Worm (Caenorhabditis elegans): ENCODE data around the gene E01G4.3.

Gene E01G4.3

ce11 chrII:13479424-13479823, 10.0 kb upstream of the E01G4.3 start:
- peak in 1 of 2 experiments; percentile 68 for TF ChIP-seq unc-62 (GFP tag; optimal IDR thresholded peaks at IDR 0.05 in 1 of 2)
- no peak for TF ChIP-seq unc-62 (tag; optimal IDR thresholded peaks at IDR 0.05)
- TF ChIP-seq ceh-20 (GFP tag; IDR thresholded peaks at IDR 0.05): no peak

- no peak for TF ChIP-seq Y48G9A.11 (GFP tag; IDR thresholded peaks at IDR 0.05)
- no peak for TF ChIP-seq ceh-20 (GFP tag; IDR thresholded peaks at IDR 0.05)
- no peak for TF ChIP-seq attf-4 (tag; optimal IDR thresholded peaks at IDR 0.05)
- TF ChIP-seq unc-130 (GFP tag; optimal IDR thresholded peaks at IDR 0.05): no peak
- no peak for TF ChIP-seq daf-16 (GFP tag; optimal IDR thresholded peaks at IDR 0.05)
- peak; percentile 1 for TF ChIP-seq daf-16 (tag; optimal IDR thresholded peaks at IDR 0.05)
- peak; percentile 61; the same call in 1 of the 2 replicates for TF ChIP-seq lin-29 (GFP tag; IDR thresholded peaks at IDR 0.05)
- TF ChIP-seq lin-15B (tag; optimal IDR thresholded peaks at IDR 0.05): no peak
- TF ChIP-seq hmg-1.1 (GFP tag; IDR thresholded peaks at IDR 0.05): peak; percentile 48; the same call in 1 of the 2 replicates
- TF ChIP-seq ceh-32 (tag; optimal IDR thresholded peaks at IDR 0.05; ENCODE audit: poor library complexity): no peak
- no peak for TF ChIP-seq nhr-25 (tag; optimal IDR thresholded peaks at IDR 0.05; ENCODE audit: borderline replicate concordance, insufficient read depth)
- no peak for TF ChIP-seq nhr-102 (tag; optimal IDR thresholded peaks at IDR 0.05)
- TF ChIP-seq saeg-2 (GFP tag; IDR thresholded peaks at IDR 0.05): no peak
- no peak for TF ChIP-seq sdz-12 (GFP tag; optimal IDR thresholded peaks at IDR 0.05)
- no peak for TF ChIP-seq ceh-82 (tag; optimal IDR thresholded peaks at IDR 0.05)
- peak; percentile 7 for TF ChIP-seq rbr-2 (tag; optimal IDR thresholded peaks at IDR 0.05)
- TF ChIP-seq daf-19 (GFP tag; conservative IDR thresholded peaks at IDR 0.05): no peak
- TF ChIP-seq ctbp-1 (GFP tag; IDR thresholded peaks at IDR 0.05): no peak
- no peak for TF ChIP-seq nhr-76 (tag; optimal IDR thresholded peaks at IDR 0.05)
- TF ChIP-seq arid-1 (GFP tag; conservative IDR thresholded peaks at IDR 0.05): no peak
- TF ChIP-seq gei-8 (GFP tag; optimal IDR thresholded peaks at IDR 0.05): no peak
- TF ChIP-seq F44E2.7 (GFP tag; IDR thresholded peaks at IDR 0.05): no peak
- TF ChIP-seq duxl-1 (tag; optimal IDR thresholded peaks at IDR 0.05; ENCODE audit: poor library complexity): no peak
- TF ChIP-seq lir-3 (tag; optimal IDR thresholded peaks at IDR 0.05): no peak
- TF ChIP-seq F37D6.2 (tag; optimal IDR thresholded peaks at IDR 0.05): no peak
- no peak for TF ChIP-seq set-16 (GFP tag; IDR thresholded peaks at IDR 0.05)
- TF ChIP-seq mes-2 (tag; optimal IDR thresholded peaks at IDR 0.05; ENCODE audit: poor library complexity, severe bottlenecking): peak; percentile 76
- TF ChIP-seq skn-1 (tag; optimal IDR thresholded peaks at IDR 0.05): no peak
- TF ChIP-seq zfp-3 (GFP tag; conservative IDR thresholded peaks at IDR 0.05): no peak
- TF ChIP-seq T26A8.4 (GFP tag; IDR thresholded peaks at IDR 0.05): peak; percentile 15; the same call in 1 of the 2 replicates
- no peak for TF ChIP-seq dmd-8 (GFP tag; IDR thresholded peaks at IDR 0.05)
- no peak for TF ChIP-seq php-3 (GFP tag; IDR thresholded peaks at IDR 0.05)
- peak; percentile 94 for TF ChIP-seq lin-38 (GFP tag; IDR thresholded peaks at IDR 0.05)
- TF ChIP-seq aha-1 (tag): no peak
- TF ChIP-seq ZK546.5 (tag; optimal IDR thresholded peaks at IDR 0.05): no peak
- no peak for TF ChIP-seq aly-2 (tag; optimal IDR thresholded peaks at IDR 0.05)
- TF ChIP-seq daf-8 (GFP tag; IDR thresholded peaks at IDR 0.05): no peak
- TF ChIP-seq nhr-10 (tag; optimal IDR thresholded peaks at IDR 0.05): no peak
- TF ChIP-seq ztf-11 (tag; optimal IDR thresholded peaks at IDR 0.05): no peak
- TF ChIP-seq mep-1 (tag; optimal IDR thresholded peaks at IDR 0.05): peak; percentile 42
- no peak for TF ChIP-seq spr-1 (tag; optimal IDR thresholded peaks at IDR 0.05)
- no peak for TF ChIP-seq ceh-44 (GFP tag; IDR thresholded peaks at IDR 0.05)
- no peak for TF ChIP-seq mxl-3 (GFP tag; optimal IDR thresholded peaks at IDR 0.05)
- no peak for TF ChIP-seq F26F4.8 (GFP tag; conservative IDR thresholded peaks at IDR 0.05)
- TF ChIP-seq spr-3 (GFP tag; optimal IDR thresholded peaks at IDR 0.05): no peak
- no peak for TF ChIP-seq zip-11 (GFP tag; IDR thresholded peaks at IDR 0.05)
- TF ChIP-seq ceh-62 (tag; optimal IDR thresholded peaks at IDR 0.05): no peak
- TF ChIP-seq Y75B8A.6 (GFP tag; IDR thresholded peaks at IDR 0.05): no peak
- peak in 1 of 2 experiments; percentile 5 for TF ChIP-seq hif-1 (tag; optimal IDR thresholded peaks at IDR 0.05)
Observed at ce11 chrII:13477230-13477629, 7.8 kb upstream of the E01G4.3 start.
